Worm (Caenorhabditis elegans): Measurements from ENCODE around the gene nhr-47.
A peak's percentile ranks its signal among the peaks of the same experiment; 100 is the strongest.

Gene nhr-47

DNA sequence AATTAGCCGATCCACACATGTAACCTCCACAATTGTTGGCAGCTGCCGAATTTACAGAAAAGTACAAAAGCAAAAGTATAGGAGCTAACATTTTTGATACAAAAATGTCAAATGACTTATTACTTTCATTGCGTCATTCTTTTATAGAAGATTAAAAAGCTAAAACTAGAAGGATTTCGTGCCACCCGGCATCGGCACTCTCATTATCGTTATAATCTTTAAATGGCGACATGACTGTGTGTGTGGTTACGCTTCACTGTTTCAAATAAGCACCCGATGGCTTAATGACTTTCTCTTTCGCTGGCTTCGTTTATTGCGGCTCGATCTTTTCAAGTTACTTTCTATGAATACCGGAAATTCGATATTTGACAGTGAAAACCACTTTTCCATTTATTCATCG is 28.7 kb downstream of the nhr-47 start, which contains the start of gene grl-1:
Gene grl-1 (minus strand): TSS at position 101 of the 400 bp plus-strand sequence.
- TF ChIP-seq bed-2 (GFP tag; IDR thresholded peaks at IDR 0.05) (no peak), madf-6 (GFP tag; IDR thresholded peaks at IDR 0.05) (0 out of 2 replicates have a peak, but pooled peaks have one; percentile 20), gei-17 (GFP tag; optimal IDR thresholded peaks at IDR 0.05) (no peak)

DNA sequence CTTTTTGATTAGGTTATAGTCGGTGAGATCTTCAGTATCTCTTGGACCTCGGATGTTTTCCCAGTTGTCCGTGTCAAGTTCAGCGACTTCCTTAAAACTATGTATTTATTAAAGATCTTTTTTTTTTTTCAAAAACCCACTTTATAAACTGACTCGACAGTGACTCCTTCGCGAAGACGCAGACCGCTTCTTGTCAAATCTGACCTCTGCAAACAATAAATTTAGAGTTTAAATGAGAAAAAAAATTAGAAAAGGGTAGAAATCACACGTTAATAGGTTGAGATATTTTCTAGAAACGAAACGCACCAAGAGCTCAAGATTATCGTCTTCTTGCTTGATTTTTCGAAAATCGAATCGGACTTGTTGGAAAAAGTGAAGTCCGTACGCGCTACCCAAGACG is 30.7 kb downstream of the nhr-47 start, which contains the start of gene C24G6.8:
Gene C24G6.8 (minus strand): TSS at position 101 of the 400 bp plus-strand sequence.
- TF ChIP-seq xnd-1 (tag; optimal IDR thresholded peaks at IDR 0.05) (no peak), zfh-2 (GFP tag; conservative IDR thresholded peaks at IDR 0.05) (no peak), ccch-3 (GFP tag; optimal IDR thresholded peaks at IDR 0.05) (no peak), repo-1 (tag; optimal IDR thresholded peaks at IDR 0.05) (no peak), let-607 (tag; optimal IDR thresholded peaks at IDR 0.05) (no peak), bed-1 (GFP tag; IDR thresholded peaks at IDR 0.05) (no peak), ztf-22 (GFP tag; optimal IDR thresholded peaks at IDR 0.05) (no peak), efl-1 (GFP tag; optimal IDR thresholded peaks at IDR 0.05) (no peak), mel-28 (tag; optimal IDR thresholded peaks at IDR 0.05; ENCODE audit: borderline replicate concordance) (no peak), let-526 (GFP tag; IDR thresholded peaks at IDR 0.05) (no peak), ztf-3 (GFP tag; optimal IDR thresholded peaks at IDR 0.05) (no peak), B0261.1 (tag; optimal IDR thresholded peaks at IDR 0.05) (no peak), madf-6 (GFP tag; IDR thresholded peaks at IDR 0.05) (no peak), nfyb-1 (GFP tag; IDR thresholded peaks at IDR 0.05) (no peak), nhr-179 (tag; optimal IDR thresholded peaks at IDR 0.05) (no peak), T07F8.4 (tag; optimal IDR thresholded peaks at IDR 0.05) (no peak), unc-130 (GFP tag; optimal IDR thresholded peaks at IDR 0.05) (no peak), F22D6.2 (tag; optimal IDR thresholded peaks at IDR 0.05) (no peak), rcor-1 (GFP tag; IDR thresholded peaks at IDR 0.05) (no peak), rec-8 (tag; optimal IDR thresholded peaks at IDR 0.05) (no peak)

DNA sequence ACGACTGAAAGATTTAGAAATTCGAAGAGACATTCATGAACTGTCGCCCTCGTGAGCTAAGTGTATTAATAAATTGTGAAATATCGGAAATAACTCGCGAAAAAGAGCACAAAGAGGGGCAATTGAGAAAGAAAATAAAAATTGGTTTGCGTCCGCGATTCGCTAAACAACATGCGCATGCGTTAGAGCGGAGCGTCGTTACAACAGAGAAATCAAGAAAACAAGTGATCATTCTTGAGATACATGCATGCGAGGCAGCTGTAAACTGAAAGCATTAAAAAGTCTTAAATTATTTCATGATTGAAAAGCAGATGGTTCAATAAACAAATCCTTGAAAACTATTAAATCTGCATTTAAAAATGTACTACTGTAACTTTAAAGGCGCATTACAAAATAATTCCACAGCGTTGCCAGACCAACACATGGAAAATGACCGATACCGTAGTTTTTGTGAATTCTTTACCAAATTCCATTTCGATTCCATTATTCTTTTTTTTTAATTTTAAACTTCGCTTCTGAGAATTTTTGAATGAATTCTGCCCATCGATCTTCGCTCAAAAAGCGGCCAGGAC is 31.3 kb downstream of the nhr-47 start, which contains the start of the genes cox-16 and syp-2:
Gene cox-16 (minus strand): TSS at position 4 of the 572 bp plus-strand sequence.
Gene syp-2 (plus strand): TSS at position 248 of the 572 bp plus-strand sequence.
- TF ChIP-seq zfh-2 (GFP tag; conservative IDR thresholded peaks at IDR 0.05) (no peak), tbp1 (GFP tag; optimal IDR thresholded peaks at IDR 0.05) (peak; percentile 16), madf-8 (GFP tag; conservative IDR thresholded peaks at IDR 0.05) (peak; percentile 86), F23B12.7 (tag; optimal IDR thresholded peaks at IDR 0.05; ENCODE audit: insufficient read depth) (peak; percentile 48), pbrm-1 (GFP tag; IDR thresholded peaks at IDR 0.05) (peak; percentile 32; the same call in 1 of the 2 replicates), snpc-1.3 (tag; optimal IDR thresholded peaks at IDR 0.05; ENCODE audit: insufficient read depth) (peak; percentile 31), F33H1.4 (GFP tag; IDR thresholded peaks at IDR 0.05) (peak; percentile 89), xnd-1 (tag; optimal IDR thresholded peaks at IDR 0.05) (peak; percentile 88), lsl-1 (GFP tag; optimal IDR thresholded peaks at IDR 0.05) (peak; percentile 98), mcd-1 (GFP tag; IDR thresholded peaks at IDR 0.05) (no peak), attf-3 (GFP tag; conservative IDR thresholded peaks at IDR 0.05) (peak; percentile 93), Y53F4B.3 (GFP tag; IDR thresholded peaks at IDR 0.05) (no peak), rcor-1 (GFP tag; IDR thresholded peaks at IDR 0.05) (peak; percentile 31; the same call in 1 of the 2 replicates), F49E8.2 (tag; optimal IDR thresholded peaks at IDR 0.05; ENCODE audit: insufficient read depth) (peak; percentile 67), lsy-27 (tag; optimal IDR thresholded peaks at IDR 0.05; ENCODE audit: borderline replicate concordance, insufficient read depth) (no peak), efl-1 (GFP tag; optimal IDR thresholded peaks at IDR 0.05) (peak; percentile 19), snpc-4 (GFP tag; optimal IDR thresholded peaks at IDR 0.05) (no peak), snpc-4 (tag; optimal IDR thresholded peaks at IDR 0.05) (peak in 1 of 4 experiments; percentile 32), nhr-179 (tag; optimal IDR thresholded peaks at IDR 0.05) (no peak), ceh-91 (GFP tag; IDR thresholded peaks at IDR 0.05) (peak; percentile 82), dox-1 (GFP tag; IDR thresholded peaks at IDR 0.05) (peak; percentile 48; the same call in 1 of the 2 replicates), D2030.7 (GFP tag; IDR thresholded peaks at IDR 0.05) (peak; percentile 78), lin-35 (GFP tag; optimal IDR thresholded peaks at IDR 0.05) (no peak), lin-54 (GFP tag; optimal IDR thresholded peaks at IDR 0.05) (peak; percentile 58), hmg-1.2 (GFP tag; IDR thresholded peaks at IDR 0.05) (peak; percentile 25; the same call in 1 of the 2 replicates), madf-6 (GFP tag; IDR thresholded peaks at IDR 0.05) (peak; percentile 95), akir-1 (GFP tag; optimal IDR thresholded peaks at IDR 0.05) (no peak)
